Fruit fly (Drosophila melanogaster) Kc167 (cell line): ENCODE results near the gene CG17344.
A peak's percentile ranks its signal among the peaks of the same experiment; 100 is the strongest.

ENCODE experiments used
- Myc ChIP-seq: fragments of >200 bp; optimal IDR thresholded peaks from 2 replicates; lab custom pipeline; 2017; ENCODE audit warnings: missing external identifiers
- Sin3A ChIP-seq: fragments of >200 bp; optimal IDR thresholded peaks from 2 replicates; lab custom pipeline; 2018; ENCODE audit warnings: missing external identifiers
- h ChIP-seq: fragments of >200 bp; optimal IDR thresholded peaks from 3 replicates; lab custom pipeline; 2018; ENCODE audit warnings: missing external identifiers
- insv ChIP-seq: fragments of >200 bp; optimal IDR thresholded peaks from 3 replicates; lab custom pipeline; 2018; ENCODE audit warnings: missing external identifiers
- psq ChIP-seq: fragments of >200 bp; optimal IDR thresholded peaks from 2 replicates; lab custom pipeline; 2017; ENCODE audit warnings: missing external identifiers
- ttk ChIP-seq: sonication (Bioruptor generic); optimal IDR thresholded peaks from 2 replicates; lab custom pipeline; 2017; ENCODE audit warnings: missing external identifiers

Gene CG17344

DNA sequence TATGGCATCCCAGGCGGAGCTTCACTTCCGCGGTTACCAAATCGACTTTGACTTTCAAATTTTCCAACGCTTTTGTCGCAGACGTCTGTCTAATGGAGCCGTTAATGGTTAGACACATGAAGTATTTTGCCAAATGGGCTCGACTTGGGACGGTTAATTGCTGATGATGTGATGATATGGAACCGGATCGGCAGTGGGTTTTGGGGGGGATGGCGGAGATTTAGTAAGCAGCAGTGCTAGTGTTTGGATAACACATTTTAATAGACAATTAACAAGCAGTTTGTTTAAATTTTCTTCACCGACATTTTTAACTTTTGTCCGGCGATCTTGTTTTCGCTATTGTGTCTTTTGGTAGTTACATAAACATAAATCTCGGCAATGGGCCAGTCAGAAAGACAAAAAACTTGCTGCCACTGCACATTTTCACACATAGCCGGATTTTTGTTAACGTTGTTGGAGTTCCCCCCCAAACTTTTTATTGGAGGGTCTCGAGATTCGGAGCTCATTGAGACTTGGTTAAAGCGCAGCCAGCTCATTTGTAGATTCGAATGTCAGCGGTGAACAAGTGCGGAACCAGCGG is 7.9 kb downstream of the CG17344 start, which contains the start of gene amd:
amd (plus strand) TSS at position 530 of the 580 bp plus-strand sequence.
- TF ChIP-seq ttk (lab: Kevin White, UChicago) (no peak), insv (no peak)

- TF ChIP-seq insv (no peak), psq (lab: Kevin White, UChicago) (no peak), ttk (lab: Kevin White, UChicago) (no peak), Sin3A (no peak), Myc (lab: Kevin White, UChicago) (no peak), h (no peak)
These were observed 9.3 kb downstream of the CG17344 start for dm6 chr2L:19111137-19111536.

dm6 chr2L:19111729-19112128 is 9.9 kb downstream of the CG17344 start:
- TF ChIP-seq Sin3A (no peak), psq (lab: Kevin White, UChicago) (no peak), ttk (lab: Kevin White, UChicago) (no peak), Myc (lab: Kevin White, UChicago) (no peak), h (no peak), insv (no peak)

DNA sequence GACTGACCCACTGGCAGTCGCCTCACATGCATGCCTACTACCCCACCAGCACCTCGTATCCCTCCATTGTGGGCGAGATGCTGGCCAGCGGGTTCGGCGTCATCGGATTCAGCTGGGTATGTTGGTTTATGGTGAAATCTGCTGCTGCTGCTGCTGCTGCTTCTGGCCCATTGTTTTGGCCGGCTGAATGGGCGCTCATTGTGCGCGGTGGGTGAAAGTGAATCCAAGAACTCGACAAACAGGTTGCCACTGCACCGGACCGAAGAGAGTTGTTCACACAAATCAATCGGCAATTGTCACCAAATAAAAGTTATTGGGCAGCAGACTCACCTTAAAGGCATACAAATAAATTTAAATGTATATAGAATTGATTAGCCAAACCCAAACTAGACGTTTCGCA is 10.4 kb downstream of the CG17344 start:
- TF ChIP-seq h (no peak), Myc (lab: Kevin White, UChicago) (no peak), psq (lab: Kevin White, UChicago) (no peak), Sin3A (no peak), ttk (lab: Kevin White, UChicago) (no peak), insv (no peak)

DNA sequence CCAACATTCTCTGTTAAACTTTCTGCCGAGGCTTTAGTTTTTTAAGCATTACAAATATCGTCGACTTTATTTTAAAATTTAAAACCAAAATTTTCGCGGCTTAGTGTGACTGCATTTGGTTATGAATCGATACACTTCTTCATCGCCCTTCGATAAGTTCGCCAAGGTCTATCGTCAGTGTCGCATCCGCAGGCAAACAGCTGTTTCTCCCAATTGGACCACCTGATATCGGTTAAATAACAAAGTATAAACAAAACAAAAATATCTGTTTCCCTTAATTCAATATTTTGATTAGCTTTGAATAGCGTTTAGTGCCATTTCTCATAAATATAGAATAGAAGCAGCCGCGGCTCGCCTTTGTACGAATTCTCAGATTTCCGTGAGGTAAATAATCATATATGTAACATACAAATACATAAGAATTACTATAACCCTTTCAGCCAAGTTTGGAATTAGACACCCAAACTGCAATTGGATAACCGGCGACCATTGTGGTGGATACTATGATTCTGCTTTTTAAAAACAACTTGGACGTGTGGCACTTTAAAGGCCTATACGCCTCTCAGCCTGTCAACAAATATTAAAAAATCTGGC is 12.4 kb downstream of the CG17344 start, which contains the start of gene CG10561:
CG10561 (plus strand) TSS at position 219 of the 594 bp plus-strand sequence.
- TF ChIP-seq Sin3A (no peak), psq (lab: Kevin White, UChicago) (no peak), ttk (lab: Kevin White, UChicago) (no peak), Myc (lab: Kevin White, UChicago) (no peak), h (no peak), insv (no peak)

dm6 chr2L:19120196-19120950 is 18.5 kb downstream of the CG17344 start, which contains the start of gene Ddc:
Ddc (minus strand) TSS chr2L:19120306.
- TF ChIP-seq Myc (lab: Kevin White, UChicago) (no peak), h (no peak), Sin3A (no peak), psq (lab: Kevin White, UChicago) (no peak), insv (no peak), ttk (lab: Kevin White, UChicago) (no peak)

dm6 chr2L:19120984-19121383 is 19.1 kb downstream of the CG17344 start:
- TF ChIP-seq Sin3A, result no peak
- no peak for TF ChIP-seq Myc (lab: Kevin White, UChicago)
- no peak for TF ChIP-seq h
- no peak for TF ChIP-seq insv
- no peak for TF ChIP-seq ttk (lab: Kevin White, UChicago)
- TF ChIP-seq psq (lab: Kevin White, UChicago), result no peak

- TF ChIP-seq Sin3A (no peak), psq (lab: Kevin White, UChicago) (no peak), ttk (lab: Kevin White, UChicago) (no peak)
These were observed 21.7 kb downstream of the CG17344 start, which contains the start of gene Phb1 for dm6 chr2L:19123472-19124070. Phb1 (minus strand) TSS chr2L:19123869.

DNA sequence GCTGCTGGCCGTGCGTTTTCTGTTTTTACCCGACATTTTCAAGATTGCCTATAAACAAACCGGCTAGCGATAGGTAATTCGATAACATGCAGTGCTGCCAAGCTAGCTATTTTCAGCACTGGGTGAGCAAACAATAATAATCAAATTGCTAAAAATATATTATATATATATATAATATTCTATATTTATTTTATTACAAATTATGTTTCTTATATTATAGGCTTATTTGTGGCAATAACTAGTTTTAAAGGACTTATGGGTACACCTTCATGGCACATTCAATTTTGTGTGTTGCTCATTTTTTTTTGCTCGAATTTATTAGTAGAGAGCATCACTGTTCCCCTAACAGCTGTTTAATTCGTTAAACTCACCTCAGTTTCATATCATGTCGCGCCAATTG is 25.0 kb downstream of the CG17344 start:
- TF ChIP-seq ttk (lab: Kevin White, UChicago), result no peak
- TF ChIP-seq Myc (lab: Kevin White, UChicago), result no peak
- peak; percentile 40 for TF ChIP-seq Sin3A

DNA sequence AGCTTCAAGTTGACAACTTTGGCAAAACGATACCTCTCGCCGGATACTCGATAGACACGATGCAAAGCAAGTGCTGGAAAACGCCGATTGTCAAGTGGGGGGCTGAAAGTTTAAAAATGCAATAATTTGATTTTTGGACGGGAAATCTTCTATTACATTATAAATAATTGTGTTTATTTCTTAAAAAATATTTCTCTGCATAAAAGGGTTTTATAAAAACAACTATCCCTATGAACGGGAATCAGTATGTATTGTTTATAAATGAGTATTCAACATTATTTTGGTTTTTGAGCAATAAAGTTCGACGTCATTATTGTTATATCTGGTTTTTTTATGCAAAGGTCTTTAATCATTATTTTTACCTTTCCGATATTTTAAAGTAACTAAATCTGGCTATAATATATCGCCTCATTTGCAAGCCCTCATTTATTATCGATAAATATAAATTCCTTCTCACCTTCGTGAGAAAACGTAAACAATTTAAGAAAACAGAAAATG is 30.1 kb downstream of the CG17344 start, which contains the start of the genes AsnRS and DCTN6-p27:
AsnRS (minus strand) TSS at position 50 of the 498 bp plus-strand sequence.
DCTN6-p27 (plus strand) TSS at position 419 of the 498 bp plus-strand sequence.
- TF ChIP-seq psq (lab: Kevin White, UChicago), result no peak
- TF ChIP-seq Myc (lab: Kevin White, UChicago), result no peak
- TF ChIP-seq h, result no peak
- TF ChIP-seq Sin3A, result no peak
- TF ChIP-seq insv, result no peak
- TF ChIP-seq ttk (lab: Kevin White, UChicago), result no peak

dm6 chr2L:19133465-19134365 is 31.9 kb downstream of the CG17344 start, which contains the start of gene brat:
brat (plus strand) TSS chr2L:19133816.
- no peak for TF ChIP-seq ttk (lab: Kevin White, UChicago)
- peak; percentile 10 for TF ChIP-seq h
- TF ChIP-seq insv, result no peak
